Fruit fly (Drosophila melanogaster) whole organism, prepupa: ENCODE results near the gene Mybbp1A.

ENCODE experiments used
- Blimp-1 ChIP-seq: fragments of 200-800 bp; sonication (Bioruptor generic); optimal IDR thresholded peaks from 3 replicates; lab custom pipeline; 2017; ENCODE audit warnings: missing biosample characterization, missing genetic modification characterization, mild to moderate bottlenecking, moderate library complexity, missing genetic modification reagents
- CG10631 ChIP-seq: fragments of 200-800 bp; sonication (Bioruptor generic); optimal IDR thresholded peaks from 2 replicates; lab custom pipeline; 2016; ENCODE audit warnings: missing biosample characterization, missing genetic modification characterization
- CG10669 ChIP-seq: fragments of 200-800 bp; sonication (Bioruptor generic); optimal IDR thresholded peaks from 3 replicates; lab custom pipeline; 2018; ENCODE audit warnings: missing biosample characterization, mild to moderate bottlenecking, missing genetic modification characterization, moderate library complexity
- CG11294 ChIP-seq: fragments of 200-800 bp; sonication (Bioruptor generic); IDR thresholded peaks from 2 replicates; pipeline ENCODE4 v1.3.6; 2022; ENCODE audit warnings: missing biosample characterization, missing genetic modification characterization
- CG11762 ChIP-seq: fragments of 200-800 bp; sonication (Bioruptor generic); optimal IDR thresholded peaks from 3 replicates; lab custom pipeline; 2016; ENCODE audit warnings: missing biosample characterization, missing genetic modification characterization; ENCODE audit not compliant: insufficient read depth
- CG11902 ChIP-seq: fragments of 200-800 bp; sonication (Bioruptor generic); optimal IDR thresholded peaks from 3 replicates; lab custom pipeline; 2016; ENCODE audit warnings: missing biosample characterization, missing genetic modification characterization
- CG15336 ChIP-seq: fragments of 200-800 bp; sonication (Bioruptor generic); IDR thresholded peaks from 2 replicates; pipeline ENCODE4 v1.3.6; 2022; ENCODE audit warnings: missing biosample characterization, missing genetic modification characterization
- CG1621 ChIP-seq: fragments of 200-800 bp; sonication (Bioruptor generic); optimal IDR thresholded peaks from 3 replicates; lab custom pipeline; 2018; ENCODE audit warnings: missing biosample characterization, mild to moderate bottlenecking, missing genetic modification characterization
- CG3032 ChIP-seq: fragments of 200-800 bp; optimal IDR thresholded peaks from 2 replicates; lab custom pipeline; 2019; ENCODE audit warnings: missing biosample characterization, mild to moderate bottlenecking, missing genetic modification characterization, moderate library complexity
- CG31627 ChIP-seq: fragments of 200-800 bp; sonication (Bioruptor generic); optimal IDR thresholded peaks from 3 replicates; lab custom pipeline; 2016; ENCODE audit warnings: missing biosample characterization, missing genetic modification characterization
- CG32006 ChIP-seq: fragments of 200-800 bp; sonication (Bioruptor generic); optimal IDR thresholded peaks from 3 replicates; lab custom pipeline; 2017; ENCODE audit warnings: missing biosample characterization, mild to moderate bottlenecking, missing genetic modification characterization
- CG34406 ChIP-seq: fragments of 200-800 bp; sonication (Bioruptor generic); optimal IDR thresholded peaks from 3 replicates; lab custom pipeline; 2016; ENCODE audit warnings: missing biosample characterization, missing genetic modification characterization
- CG3919 ChIP-seq: fragments of 200-800 bp; sonication (Bioruptor generic); optimal IDR thresholded peaks from 3 replicates; lab custom pipeline; 2016; ENCODE audit warnings: missing biosample characterization, missing genetic modification characterization
- CG4318 ChIP-seq: fragments of 200-800 bp; sonication (Bioruptor generic); optimal IDR thresholded peaks from 3 replicates; lab custom pipeline; 2017; ENCODE audit warnings: missing biosample characterization, mild to moderate bottlenecking, missing genetic modification characterization
- CG6163 ChIP-seq: fragments of 200-800 bp; sonication (Bioruptor generic); IDR thresholded peaks from 3 replicates; pipeline ENCODE4 v1.3.6; 2022; ENCODE audit warnings: missing biosample characterization, missing genetic modification characterization
- CG6276 ChIP-seq: fragments of 200-800 bp; sonication (Bioruptor generic); optimal IDR thresholded peaks from 2 replicates; lab custom pipeline; 2017; ENCODE audit warnings: missing biosample characterization, mild to moderate bottlenecking, missing genetic modification characterization
- CG6792 ChIP-seq: fragments of 200-800 bp; sonication (Bioruptor generic); optimal IDR thresholded peaks from 3 replicates; lab custom pipeline; 2016; ENCODE audit warnings: missing biosample characterization, missing genetic modification characterization
- CG6808 ChIP-seq: fragments of 200-800 bp; sonication (Bioruptor generic); optimal IDR thresholded peaks from 3 replicates; lab custom pipeline; 2017; ENCODE audit warnings: missing biosample characterization, missing genetic modification characterization, mild to moderate bottlenecking, moderate library complexity, missing genetic modification reagents
- CG8119 ChIP-seq: fragments of 200-800 bp; sonication (Bioruptor generic); IDR thresholded peaks from 3 replicates; pipeline ENCODE4 v1.3.6; 2022; ENCODE audit warnings: missing biosample characterization, missing genetic modification characterization
- CG8632 ChIP-seq: fragments of 200-800 bp; sonication (Bioruptor generic); optimal IDR thresholded peaks from 3 replicates; lab custom pipeline; 2016; ENCODE audit warnings: missing biosample characterization, missing genetic modification characterization
- CG9139 ChIP-seq: fragments of 200-800 bp; sonication (Bioruptor generic); optimal IDR thresholded peaks from 3 replicates; lab custom pipeline; 2017; ENCODE audit warnings: missing biosample characterization, mild to moderate bottlenecking, missing genetic modification characterization
- Eip75B ChIP-seq: fragments of 200-800 bp; sonication (Bioruptor generic); optimal IDR thresholded peaks from 3 replicates; lab custom pipeline; 2016; ENCODE audit warnings: missing biosample characterization, missing genetic modification characterization
- Eip78C ChIP-seq: fragments of 200-800 bp; sonication (Bioruptor generic); peaks from one replicate; lab custom pipeline; 2016; ENCODE audit warnings: missing biosample characterization, missing genetic modification characterization
- Eip93F ChIP-seq: fragments of 200-800 bp; sonication (Bioruptor generic); optimal IDR thresholded peaks from 2 replicates; lab custom pipeline; 2016; ENCODE audit warnings: missing biosample characterization, mild to moderate bottlenecking, missing genetic modification characterization
- Ets96B ChIP-seq: fragments of 200-800 bp; optimal IDR thresholded peaks from 2 replicates; lab custom pipeline; 2019; ENCODE audit warnings: missing biosample characterization, mild to moderate bottlenecking, missing genetic modification characterization, moderate library complexity
- Gug ChIP-seq: fragments of 200-800 bp; sonication (Bioruptor generic); IDR thresholded peaks from 2 replicates; pipeline ENCODE4 v1.3.6; 2022; ENCODE audit warnings: missing biosample characterization, missing genetic modification characterization
- Hr38 ChIP-seq: sonication (Bioruptor generic); optimal IDR thresholded peaks from 2 replicates; lab custom pipeline; 2016; ENCODE audit warnings: missing biosample characterization, missing genetic modification characterization
- Hr39 ChIP-seq: fragments of 200-800 bp; sonication (Bioruptor generic); optimal IDR thresholded peaks from 2 replicates; lab custom pipeline; 2016; ENCODE audit warnings: missing biosample characterization, missing genetic modification characterization
- Hr4 ChIP-seq: fragments of 200-800 bp; sonication (Bioruptor generic); optimal IDR thresholded peaks from 3 replicates; lab custom pipeline; 2016; ENCODE audit warnings: missing biosample characterization, missing genetic modification characterization
- Met ChIP-seq: fragments of 200-800 bp; sonication (Bioruptor generic); optimal IDR thresholded peaks from 3 replicates; lab custom pipeline; 2016; ENCODE audit warnings: missing biosample characterization, missing genetic modification characterization
- OdsH ChIP-seq: fragments of 200-800 bp; sonication (Bioruptor generic); optimal IDR thresholded peaks from 3 replicates; lab custom pipeline; 2016; ENCODE audit warnings: missing biosample characterization, missing genetic modification characterization
- Sox102F ChIP-seq: fragments of 200-800 bp; sonication (Bioruptor generic); optimal IDR thresholded peaks from 2 replicates; lab custom pipeline; 2016; ENCODE audit warnings: missing biosample characterization, mild to moderate bottlenecking, missing genetic modification characterization
- Sox14 ChIP-seq: fragments of 200-800 bp; sonication (Bioruptor generic); optimal IDR thresholded peaks from 3 replicates; lab custom pipeline; 2016; ENCODE audit warnings: missing biosample characterization, missing genetic modification characterization
- achi ChIP-seq: fragments of 200-800 bp; sonication (Bioruptor generic); optimal IDR thresholded peaks from 3 replicates; lab custom pipeline; 2016; ENCODE audit warnings: missing biosample characterization, missing genetic modification characterization
- acj6 ChIP-seq: fragments of 200-800 bp; sonication (Bioruptor generic); optimal IDR thresholded peaks from 3 replicates; lab custom pipeline; 2016; ENCODE audit warnings: missing biosample characterization, missing genetic modification characterization
- cyc ChIP-seq: fragments of 200-800 bp; sonication (Bioruptor generic); optimal IDR thresholded peaks from 3 replicates; lab custom pipeline; 2016; ENCODE audit warnings: missing biosample characterization, missing genetic modification characterization
- dac ChIP-seq: fragments of 200-800 bp; sonication (Bioruptor generic); optimal IDR thresholded peaks from 2 replicates; lab custom pipeline; 2017; ENCODE audit warnings: missing biosample characterization, mild to moderate bottlenecking, missing genetic modification characterization
- dsx ChIP-seq: fragments of 200-800 bp; optimal IDR thresholded peaks from 3 replicates; lab custom pipeline; 2019; ENCODE audit warnings: missing biosample characterization, mild to moderate bottlenecking, missing genetic modification characterization, moderate library complexity; ENCODE audit not compliant: poor library complexity, severe bottlenecking
- eg ChIP-seq: fragments of 200-800 bp; sonication (Bioruptor generic); IDR thresholded peaks from 3 replicates; pipeline ENCODE4 v1.3.6; 2022; ENCODE audit warnings: missing biosample characterization, missing genetic modification characterization
- esn ChIP-seq: fragments of 200-800 bp; sonication (Bioruptor generic); optimal IDR thresholded peaks from 2 replicates; lab custom pipeline; 2016; ENCODE audit warnings: missing biosample characterization, mild to moderate bottlenecking, missing genetic modification characterization, moderate library complexity
- fd59A ChIP-seq: fragments of 200-800 bp; sonication (Bioruptor generic); optimal IDR thresholded peaks from 2 replicates; lab custom pipeline; 2017; ENCODE audit warnings: missing biosample characterization, mild to moderate bottlenecking, missing genetic modification characterization, missing genetic modification reagents
- fd85E ChIP-seq: fragments of 200-800 bp; sonication (Bioruptor generic); optimal IDR thresholded peaks from 3 replicates; lab custom pipeline; 2016; ENCODE audit warnings: missing biosample characterization, missing genetic modification characterization
- fkh ChIP-seq: fragments of 200-800 bp; sonication (Bioruptor generic); optimal IDR thresholded peaks from 3 replicates; lab custom pipeline; 2017; ENCODE audit warnings: missing biosample characterization, mild to moderate bottlenecking, missing genetic modification characterization, moderate library complexity
- lz ChIP-seq: fragments of 200-800 bp; sonication (Bioruptor generic); optimal IDR thresholded peaks from 3 replicates; lab custom pipeline; 2016; ENCODE audit warnings: missing biosample characterization, missing genetic modification characterization
- net ChIP-seq: fragments of 200-800 bp; sonication (Bioruptor generic); optimal IDR thresholded peaks from 3 replicates; lab custom pipeline; 2016; ENCODE audit warnings: missing biosample characterization, missing genetic modification characterization
- pdm3 ChIP-seq: fragments of 200-800 bp; sonication (Bioruptor generic); optimal IDR thresholded peaks from 3 replicates; lab custom pipeline; 2016; ENCODE audit warnings: missing biosample characterization, missing genetic modification characterization
- salr ChIP-seq, 2 experiments: fragments of 200-800 bp; sonication (Bioruptor generic); optimal IDR thresholded peaks; 3 replicates each; lab custom pipeline; 2016 to 2018; ENCODE audit warnings: missing biosample characterization in 2 of 2, missing genetic modification characterization in 2 of 2, mild to moderate bottlenecking in 1 of 2
- ss ChIP-seq, 2 experiments: fragments of 200-800 bp; sonication (Bioruptor generic); optimal IDR thresholded peaks; 2 replicates in 1 of 2; 3 replicates in 1 of 2; lab custom pipeline; 2017 to 2018; ENCODE audit warnings: mild to moderate bottlenecking in 2 of 2, missing biosample characterization in 2 of 2, missing genetic modification characterization in 2 of 2, moderate library complexity in 1 of 2
- topi ChIP-seq: fragments of 200-800 bp; sonication (Bioruptor generic); optimal IDR thresholded peaks from 3 replicates; lab custom pipeline; 2016; ENCODE audit warnings: missing biosample characterization, missing genetic modification characterization
- vri ChIP-seq: fragments of 200-800 bp; sonication (Bioruptor generic); optimal IDR thresholded peaks from 3 replicates; lab custom pipeline; 2016; ENCODE audit warnings: missing biosample characterization, mild to moderate bottlenecking, missing genetic modification characterization

Mybbp1A gene

DNA sequence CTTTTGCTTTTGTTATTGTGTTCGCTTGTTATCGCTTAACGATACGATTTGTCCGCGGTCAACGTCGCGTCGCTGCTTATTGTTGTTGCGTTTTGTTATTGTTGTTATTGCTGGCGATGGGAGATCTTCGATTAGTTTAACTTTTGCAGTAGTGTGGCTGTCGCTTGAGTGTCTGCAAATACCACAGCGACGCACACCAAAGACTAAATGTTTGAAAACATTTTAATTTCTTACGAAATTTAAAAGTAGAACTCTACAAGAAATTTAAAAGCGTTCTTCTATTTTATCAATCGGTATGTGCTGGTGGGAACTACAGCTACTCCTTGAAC, 9.5 kb upstream of the Mybbp1A start, which contains the start of gene spdi:
TSS of gene spdi (minus strand) at position 94 of the 329 bp plus-strand sequence.
- TF ChIP-seq CG11294 (GFP tag; lab: Robert Waterston, UW) (no peak), lz (GFP tag; lab: Kevin White, UChicago) (no peak), dsx (GFP tag; lab: Kevin White, UChicago) (peak; percentile 5), CG6163 (no peak; the same call in 2 of the 3 replicates)

DNA sequence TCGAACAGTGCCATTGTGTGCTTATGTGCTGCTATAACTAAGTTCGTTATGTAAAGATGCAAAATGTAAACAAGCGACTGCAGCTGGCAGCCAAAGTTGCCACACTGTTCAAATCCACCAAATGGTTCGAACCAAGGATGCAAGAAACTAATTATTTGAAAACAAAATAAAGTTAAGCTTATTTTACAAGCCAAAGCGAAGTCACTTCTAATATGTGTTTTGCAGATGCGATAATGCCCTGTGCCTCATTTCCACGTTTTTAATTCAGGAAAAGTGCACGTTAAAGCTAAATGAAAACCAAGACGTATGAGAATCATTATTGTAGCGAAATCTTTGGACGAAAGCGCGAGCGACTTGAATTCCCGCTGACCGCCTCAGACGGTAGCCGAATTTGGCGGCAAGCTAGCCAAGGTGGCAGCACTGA, 8.4 kb upstream of the Mybbp1A start, which contains the start of the genes CG13365 and Vsp37A:
TSS of gene CG13365 (minus strand) at position 84 of the 424 bp plus-strand sequence.
TSS of gene Vsp37A (plus strand) at position 399 of the 424 bp plus-strand sequence.
- no peak for TF ChIP-seq pdm3 (GFP tag; lab: Kevin White, UChicago)
- TF ChIP-seq cyc (GFP tag; lab: Kevin White, UChicago): peak; percentile 22
- TF ChIP-seq fkh (GFP tag; lab: Kevin White, UChicago): peak; percentile 96
- TF ChIP-seq eg (GFP tag; lab: Robert Waterston, UW): no peak
- peak; percentile 30 for TF ChIP-seq CG3032 (tag; lab: Kevin White, UChicago)
- TF ChIP-seq CG8119 (GFP tag; lab: Robert Waterston, UW): no peak
- TF ChIP-seq net (GFP tag; lab: Kevin White, UChicago): no peak
- TF ChIP-seq dsx (GFP tag; lab: Kevin White, UChicago): peak; percentile 14
- peak; percentile 10 for TF ChIP-seq CG11902
- peak; percentile 64 for TF ChIP-seq CG6808 (GFP tag; lab: Kevin White, UChicago)
- TF ChIP-seq acj6 (GFP tag; lab: Kevin White, UChicago): no peak
- peak; percentile 25 for TF ChIP-seq Hr4 (GFP tag; lab: Kevin White, UChicago)
- no peak for TF ChIP-seq achi (GFP tag; lab: Kevin White, UChicago)
- TF ChIP-seq CG34406: no peak
- no peak for TF ChIP-seq Eip93F (GFP tag; lab: Kevin White, UChicago)
- TF ChIP-seq fd59A: no peak
- TF ChIP-seq Hr38 (GFP tag; lab: Kevin White, UChicago): no peak
- TF ChIP-seq CG6163: no peak
- peak; percentile 35 for TF ChIP-seq lz (GFP tag; lab: Kevin White, UChicago)
- peak; percentile 5 for TF ChIP-seq topi (GFP tag; lab: Kevin White, UChicago)
- no peak for TF ChIP-seq CG1621
- TF ChIP-seq CG10631: peak; percentile 41
- TF ChIP-seq CG6276 (GFP tag; lab: Kevin White, UChicago): no peak
- no peak for TF ChIP-seq dac (GFP tag; lab: Kevin White, UChicago)
- TF ChIP-seq ss (GFP tag; optimal IDR thresholded peaks at IDR 0.05; lab: Kevin White, UChicago): no peak
- no peak for TF ChIP-seq CG4318 (GFP tag; lab: Kevin White, UChicago)
- peak; percentile 24 for TF ChIP-seq CG31627
- no peak for TF ChIP-seq vri (GFP tag; lab: Kevin White, UChicago)
- peak; percentile 56 for TF ChIP-seq Hr39
- TF ChIP-seq CG8632: no peak
- TF ChIP-seq Sox14: peak; percentile 66
- no peak for TF ChIP-seq Blimp-1 (GFP tag; lab: Kevin White, UChicago)
- no peak for TF ChIP-seq CG3919 (GFP tag; lab: Kevin White, UChicago)
- TF ChIP-seq CG11294 (GFP tag; lab: Robert Waterston, UW): no peak
- TF ChIP-seq Ets96B (tag; lab: Kevin White, UChicago): no peak
- TF ChIP-seq CG15336: no peak
- no peak for TF ChIP-seq CG6792 (GFP tag; lab: Kevin White, UChicago)
- TF ChIP-seq CG11762 (GFP tag; lab: Kevin White, UChicago): no peak
- peak; percentile 44 for TF ChIP-seq OdsH (GFP tag; lab: Kevin White, UChicago)
- peak; percentile 48 for TF ChIP-seq esn (GFP tag; lab: Kevin White, UChicago)
- TF ChIP-seq Eip75B (GFP tag; lab: Kevin White, UChicago): peak; percentile 39
- no peak for TF ChIP-seq Sox102F (GFP tag; lab: Kevin White, UChicago)
- no peak for TF ChIP-seq CG32006 (GFP tag; lab: Kevin White, UChicago)
- no peak for TF ChIP-seq Gug (GFP tag; lab: Robert Waterston, UW)
- no peak for TF ChIP-seq CG10669 (GFP tag; lab: Kevin White, UChicago)
- no peak for TF ChIP-seq CG9139 (GFP tag; lab: Kevin White, UChicago)
- no peak for TF ChIP-seq Met
- TF ChIP-seq Eip78C (GFP tag; lab: Kevin White, UChicago): peak; percentile 75
- TF ChIP-seq salr (GFP tag; optimal IDR thresholded peaks at IDR 0.05; lab: Kevin White, UChicago): no peak
- no peak for TF ChIP-seq fd85E
